Worm (Caenorhabditis elegans) whole organism, young adult: Measurements from ENCODE around the gene cogc-4.
A peak's percentile ranks its signal among the peaks of the same experiment; 100 is the strongest.

Experiments
- B0035.1 ChIP-seq: sonication (generic microtip); optimal IDR thresholded peaks from 2 replicates; lab custom pipeline; 2016; ENCODE audit warnings: missing genetic modification characterization, mild to moderate bottlenecking, missing compliant biosample characterization, missing genotype, missing genetic modification reagents
- C06A6.2 ChIP-seq: fragments of 200-800 bp; sonication (Bioruptor generic); conservative IDR thresholded peaks from 2 replicates; pipeline ENCODE4 v1.3.6; 2022; ENCODE audit warnings: missing genetic modification characterization, missing compliant biosample characterization
- C17E4.6 ChIP-seq: fragments of 200-800 bp; sonication (Bioruptor generic); IDR thresholded peaks from 2 replicates; pipeline ENCODE4 v1.3.6; 2022; ENCODE audit warnings: missing genetic modification reagents, missing genetic modification characterization, missing compliant biosample characterization
- F22D6.2 ChIP-seq: sonication (generic microtip); optimal IDR thresholded peaks from 2 replicates; lab custom pipeline; 2016; ENCODE audit warnings: mild to moderate bottlenecking, missing genetic modification characterization, missing compliant biosample characterization
- F33H1.4 ChIP-seq: fragments of 200-800 bp; sonication (Bioruptor generic); IDR thresholded peaks from 2 replicates; pipeline ENCODE4 v1.3.6; 2022; ENCODE audit warnings: missing genetic modification reagents, missing genetic modification characterization, missing compliant biosample characterization
- F39B2.1 ChIP-seq: fragments of 200-800 bp; sonication (Bioruptor generic); IDR thresholded peaks from 2 replicates; pipeline ENCODE4 v1.3.6; 2022; ENCODE audit warnings: missing genetic modification reagents, missing genetic modification characterization, missing compliant biosample characterization
- F49E8.2 ChIP-seq: sonication (generic microtip); optimal IDR thresholded peaks from 3 replicates; lab custom pipeline; 2017; ENCODE audit warnings: missing genetic modification characterization, mild to moderate bottlenecking, missing compliant biosample characterization, antibody characterized with exemption, moderate library complexity; ENCODE audit not compliant: insufficient read depth
- F55B11.4 ChIP-seq: sonication (generic microtip); optimal IDR thresholded peaks from 2 replicates; lab custom pipeline; 2016; ENCODE audit warnings: missing compliant biosample characterization, missing genetic modification characterization, borderline replicate concordance; ENCODE audit not compliant: insufficient read depth
- K11D2.4 ChIP-seq: fragments of 200-800 bp; sonication (Bioruptor generic); IDR thresholded peaks from 2 replicates; pipeline ENCODE4 v1.3.6; 2022; ENCODE audit warnings: missing genetic modification reagents, missing genetic modification characterization, missing compliant biosample characterization
- Y53G8AR.9 ChIP-seq: fragments of 200-800 bp; sonication (Bioruptor generic); conservative IDR thresholded peaks from 2 replicates; pipeline ENCODE4 v1.3.6; 2022; ENCODE audit warnings: missing genetic modification reagents, missing genetic modification characterization, missing compliant biosample characterization
- Y56A3A.18 ChIP-seq: fragments of 200-800 bp; sonication (Bioruptor generic); IDR thresholded peaks from 2 replicates; pipeline ENCODE4 v1.3.6; 2022; ENCODE audit warnings: missing genetic modification reagents, missing genetic modification characterization, missing compliant biosample characterization
- cebp-1 ChIP-seq, 2 experiments: fragments of 200-800 bp in 1 of 2; sonication (Bioruptor generic) in 1 of 2; sonication (generic microtip) in 1 of 2; IDR thresholded peaks in 1 of 2; optimal IDR thresholded peaks in 1 of 2; 2 replicates each; pipeline versions ENCODE4 v1.3.6 to Lab custom; 2017 to 2022; ENCODE audit warnings: missing compliant biosample characterization in 2 of 2, missing genetic modification characterization in 2 of 2, mild to moderate bottlenecking in 1 of 2, missing genetic modification reagents in 1 of 2, moderate library complexity in 1 of 2
- cebp-2 ChIP-seq: fragments of 200-800 bp; sonication (Bioruptor generic); IDR thresholded peaks from 2 replicates; pipeline ENCODE4 v1.3.6; 2022; ENCODE audit warnings: missing genetic modification characterization, missing compliant biosample characterization
- ceh-79 ChIP-seq: sonication (generic microtip); optimal IDR thresholded peaks from 2 replicates; lab custom pipeline; 2017; ENCODE audit warnings: mild to moderate bottlenecking, missing genetic modification characterization, missing compliant biosample characterization
- ceh-91 ChIP-seq: fragments of 200-800 bp; sonication (Bioruptor generic); IDR thresholded peaks from 2 replicates; pipeline ENCODE4 v1.3.6; 2022; ENCODE audit warnings: missing genetic modification reagents, missing genetic modification characterization, missing compliant biosample characterization
- dpff-1 ChIP-seq: sonication (generic microtip); optimal IDR thresholded peaks from 2 replicates; lab custom pipeline; 2017; ENCODE audit warnings: mild to moderate bottlenecking, missing genetic modification characterization, missing compliant biosample characterization
- dpl-1 ChIP-seq: fragments of 150-350 bp; optimal IDR thresholded peaks from 2 replicates; lab custom pipeline; 2014; ENCODE audit warnings: missing biosample characterization, missing genetic modification reagents, missing genetic modification characterization
- efl-1 ChIP-seq: fragments of 150-350 bp; optimal IDR thresholded peaks from 2 replicates; lab custom pipeline; 2014; ENCODE audit warnings: missing biosample characterization, missing genetic modification reagents, missing genetic modification characterization
- egl-44 ChIP-seq: fragments of 200-800 bp; sonication (Bioruptor generic); IDR thresholded peaks from 2 replicates; pipeline ENCODE4 v1.3.6; 2022; ENCODE audit warnings: missing genetic modification reagents, missing genetic modification characterization, missing compliant biosample characterization
- egrh-3 ChIP-seq: fragments of 200-800 bp; sonication (Bioruptor generic); IDR thresholded peaks from 2 replicates; pipeline ENCODE4 v1.3.6; 2022; ENCODE audit warnings: missing genetic modification reagents, missing genetic modification characterization, missing compliant biosample characterization
- hmg-20 ChIP-seq: fragments of 200-800 bp; sonication (Bioruptor generic); IDR thresholded peaks from 2 replicates; pipeline ENCODE4 v1.3.6; 2022; ENCODE audit warnings: missing genetic modification reagents, missing genetic modification characterization, missing compliant biosample characterization
- hsf-1 ChIP-seq: fragments of 200-800 bp; sonication (Bioruptor generic); IDR thresholded peaks from 2 replicates; pipeline ENCODE4 v1.3.6; 2022; ENCODE audit warnings: missing genetic modification reagents, missing genetic modification characterization, missing compliant biosample characterization
- let-526 ChIP-seq: fragments of 200-800 bp; sonication (Bioruptor generic); IDR thresholded peaks from 2 replicates; pipeline ENCODE4 v1.3.6; 2022; ENCODE audit warnings: missing genetic modification reagents, missing genetic modification characterization, missing compliant biosample characterization
- let-607 ChIP-seq, 2 experiments: fragments of 200-800 bp in 1 of 2; sonication (Bioruptor generic) in 1 of 2; sonication (generic microtip) in 1 of 2; optimal IDR thresholded peaks; 2 replicates each; lab custom pipeline; 2016 to 2018; ENCODE audit warnings: mild to moderate bottlenecking in 2 of 2, missing compliant biosample characterization in 2 of 2, missing genetic modification characterization in 2 of 2, moderate library complexity in 2 of 2, missing genotype in 1 of 2
- lin-35 ChIP-seq, 3 experiments: fragments of 150-350 bp in 2 of 3; sonication (generic microtip) in 1 of 3; optimal IDR thresholded peaks; 2 replicates each; lab custom pipeline; 2014 to 2018; ENCODE audit warnings: missing biosample characterization in 3 of 3, missing genetic modification characterization in 3 of 3, missing genetic modification reagents in 3 of 3
- lin-54 ChIP-seq: fragments of 200-800 bp; sonication (Bioruptor generic); optimal IDR thresholded peaks from 2 replicates; lab custom pipeline; 2018; ENCODE audit warnings: mild to moderate bottlenecking, missing genetic modification characterization, missing compliant biosample characterization
- lir-1 ChIP-seq: fragments of 200-800 bp; sonication (Bioruptor generic); conservative IDR thresholded peaks from 2 replicates; pipeline ENCODE4 v1.3.6; 2022; ENCODE audit warnings: missing genetic modification reagents, missing genetic modification characterization, missing compliant biosample characterization
- lsy-27 ChIP-seq: sonication (generic microtip); optimal IDR thresholded peaks from 2 replicates; lab custom pipeline; 2017; ENCODE audit warnings: missing genetic modification characterization, mild to moderate bottlenecking, missing compliant biosample characterization, antibody characterized with exemption, missing genotype, borderline replicate concordance; ENCODE audit not compliant: insufficient read depth
- madf-10 ChIP-seq: sonication (generic microtip); optimal IDR thresholded peaks from 2 replicates; lab custom pipeline; 2016; ENCODE audit warnings: mild to moderate bottlenecking, missing genetic modification characterization, missing compliant biosample characterization
- madf-6 ChIP-seq: fragments of 200-800 bp; sonication (Bioruptor generic); IDR thresholded peaks from 2 replicates; pipeline ENCODE4 v1.3.6; 2022; ENCODE audit warnings: missing genetic modification reagents, missing genetic modification characterization, missing compliant biosample characterization
- madf-8 ChIP-seq: fragments of 200-800 bp; sonication (Bioruptor generic); conservative IDR thresholded peaks from 2 replicates; pipeline ENCODE4 v1.3.6; 2022; ENCODE audit warnings: missing genetic modification reagents, missing genetic modification characterization, missing compliant biosample characterization
- mel-28 ChIP-seq: sonication (generic microtip); optimal IDR thresholded peaks from 2 replicates; lab custom pipeline; 2016; ENCODE audit warnings: borderline replicate concordance, mild to moderate bottlenecking, missing genetic modification characterization, missing compliant biosample characterization
- nfyb-1 ChIP-seq: fragments of 200-800 bp; sonication (Bioruptor generic); IDR thresholded peaks from 2 replicates; pipeline ENCODE4 v1.3.6; 2022; ENCODE audit warnings: missing genetic modification reagents, missing genetic modification characterization, missing compliant biosample characterization
- nhr-27 ChIP-seq: fragments of 200-800 bp; sonication (Bioruptor generic); optimal IDR thresholded peaks from 2 replicates; lab custom pipeline; 2018; ENCODE audit warnings: mild to moderate bottlenecking, missing genetic modification characterization, moderate library complexity, missing compliant biosample characterization
- pha-4 ChIP-seq: fragments of 150-350 bp; sonication (generic microtip); optimal IDR thresholded peaks from 2 replicates; lab custom pipeline; 2014; ENCODE audit warnings: missing biosample characterization, missing genetic modification reagents, missing genetic modification characterization
- repo-1 ChIP-seq: sonication (generic microtip); optimal IDR thresholded peaks from 2 replicates; lab custom pipeline; 2017; ENCODE audit warnings: mild to moderate bottlenecking, missing genetic modification characterization, missing compliant biosample characterization
- snpc-4 ChIP-seq, 5 experiments: fragments of 150-350 bp in 1 of 5; sonication (generic microtip) in 4 of 5; optimal IDR thresholded peaks; 2 replicates each; lab custom pipeline; 2014 to 2018; ENCODE audit warnings: missing genetic modification characterization in 5 of 5, missing biosample characterization in 3 of 5, antibody characterized with exemption in 2 of 5, mild to moderate bottlenecking in 2 of 5, missing compliant biosample characterization in 2 of 5, missing genotype in 2 of 5, moderate library complexity in 2 of 5, missing genetic modification reagents in 1 of 5
- somi-1 ChIP-seq: fragments of 200-800 bp; sonication (Bioruptor generic); optimal IDR thresholded peaks from 2 replicates; lab custom pipeline; 2018; ENCODE audit warnings: mild to moderate bottlenecking, missing genetic modification characterization, missing compliant biosample characterization
- tbx-9 ChIP-seq: sonication (generic microtip); optimal IDR thresholded peaks from 2 replicates; lab custom pipeline; 2016; ENCODE audit warnings: borderline replicate concordance, missing genetic modification characterization, inconsistent platforms, missing compliant biosample characterization
- unc-130 ChIP-seq: sonication (generic microtip); optimal IDR thresholded peaks from 2 replicates; lab custom pipeline; 2016; ENCODE audit warnings: missing genetic modification reagents, missing genetic modification characterization, missing compliant biosample characterization
- unc-62 ChIP-seq: fragments of 150-350 bp; optimal IDR thresholded peaks from 2 replicates; lab custom pipeline; 2014; ENCODE audit warnings: missing biosample characterization, missing genetic modification reagents, missing genetic modification characterization
- xnd-1 ChIP-seq: sonication (generic microtip); optimal IDR thresholded peaks from 2 replicates; lab custom pipeline; 2016; ENCODE audit warnings: missing genotype, missing genetic modification reagents, missing genetic modification characterization, missing compliant biosample characterization
- zfh-2 ChIP-seq: fragments of 200-800 bp; sonication (Bioruptor generic); conservative IDR thresholded peaks from 2 replicates; pipeline ENCODE4 v1.3.6; 2022; ENCODE audit warnings: missing genetic modification reagents, missing genetic modification characterization, missing compliant biosample characterization
- ztf-25 ChIP-seq: fragments of 200-800 bp; sonication (Bioruptor generic); IDR thresholded peaks from 2 replicates; pipeline ENCODE4 v1.3.6; 2022; ENCODE audit warnings: missing genetic modification reagents, missing genetic modification characterization, missing compliant biosample characterization
- ztf-26 ChIP-seq: sonication (generic microtip); optimal IDR thresholded peaks from 2 replicates; lab custom pipeline; 2017; ENCODE audit warnings: missing genetic modification characterization, missing compliant biosample characterization

The cogc-4 gene

ce11 chrII:1437449-1438335, 34.5 kb downstream of the cogc-4 start, which contains the start of gene nol-6 (continued):
- TF ChIP-seq madf-10 (no peak), let-526 (no peak), unc-62 (no peak), pha-4 (tag; lab: Kevin White, UChicago) (no peak), madf-8 (peak; percentile 70), efl-1 (GFP tag; lab: Kevin White, UChicago) (peak; percentile 87), lsy-27 (tag; lab: Kevin White, UChicago) (no peak), Y56A3A.18 (no peak), egrh-3 (GFP tag; lab: Robert Waterston, UW) (no peak), cebp-1 (GFP tag; IDR thresholded peaks at IDR 0.05; lab: Robert Waterston, UW) (no peak), cebp-1 (tag; optimal IDR thresholded peaks at IDR 0.05; lab: Kevin White, UChicago) (no peak), mel-28 (tag; lab: Kevin White, UChicago) (no peak), F33H1.4 (GFP tag; lab: Robert Waterston, UW) (peak; percentile 20; the same call in 1 of the 2 replicates), xnd-1 (tag; lab: Kevin White, UChicago) (peak; percentile 37), hmg-20 (GFP tag; lab: Robert Waterston, UW) (no peak), hsf-1 (no peak), dpl-1 (GFP tag; lab: Kevin White, UChicago) (peak; percentile 75), F39B2.1 (GFP tag; lab: Robert Waterston, UW) (no peak), C17E4.6 (GFP tag; lab: Robert Waterston, UW) (no peak), lir-1 (GFP tag; lab: Robert Waterston, UW) (no peak), let-607 (tag; optimal IDR thresholded peaks at IDR 0.05; lab: Kevin White, UChicago) (no peak), F22D6.2 (tag; lab: Kevin White, UChicago) (no peak), Y53G8AR.9 (GFP tag; lab: Robert Waterston, UW) (no peak), ztf-25 (GFP tag; lab: Robert Waterston, UW) (no peak), egl-44 (no peak), nhr-27 (tag; lab: Kevin White, UChicago) (no peak), ceh-79 (tag; lab: Kevin White, UChicago) (no peak), madf-6 (GFP tag; lab: Robert Waterston, UW) (peak; percentile 86), B0035.1 (tag; lab: Kevin White, UChicago) (no peak), lin-54 (GFP tag; lab: Kevin White, UChicago) (peak; percentile 30), dpff-1 (tag; lab: Kevin White, UChicago) (no peak), somi-1 (GFP tag; lab: Kevin White, UChicago) (no peak), F55B11.4 (no peak), ceh-91 (GFP tag; lab: Robert Waterston, UW) (peak; percentile 42; the same call in 1 of the 2 replicates), lin-35 (GFP tag; optimal IDR thresholded peaks at IDR 0.05; lab: Kevin White, UChicago) (no peak), tbx-9 (tag; lab: Kevin White, UChicago) (no peak), repo-1 (tag; lab: Kevin White, UChicago) (no peak), ztf-26 (tag; lab: Kevin White, UChicago) (no peak), zfh-2 (GFP tag; lab: Robert Waterston, UW) (no peak), nfyb-1 (GFP tag; lab: Robert Waterston, UW) (no peak), C06A6.2 (no peak), unc-130 (GFP tag; lab: Kevin White, UChicago) (no peak), F49E8.2 (tag; lab: Kevin White, UChicago) (no peak), K11D2.4 (GFP tag; lab: Robert Waterston, UW) (no peak), snpc-4 (GFP tag; optimal IDR thresholded peaks at IDR 0.05; lab: Kevin White, UChicago) (no peak), snpc-4 (tag; optimal IDR thresholded peaks at IDR 0.05; lab: Kevin White, UChicago) (no peak), cebp-2 (no peak)
